Worm (Caenorhabditis elegans) whole organism, mixed stage, embryonic: ENCODE measurements around the gene klp-19.

Experiments
- M03D4.4 ChIP-seq: sonication (generic microtip); optimal IDR thresholded peaks from 2 replicates; lab custom pipeline; 2017; ENCODE audit warnings: mild to moderate bottlenecking, missing genetic modification characterization, missing compliant biosample characterization
- bed-3 ChIP-seq: fragments of 200-800 bp; sonication (Bioruptor generic); optimal IDR thresholded peaks from 3 replicates; lab custom pipeline; 2018; ENCODE audit warnings: mild to moderate bottlenecking, missing genetic modification characterization, moderate library complexity, missing compliant biosample characterization
- ceh-39 ChIP-seq: fragments of 150-350 bp; optimal IDR thresholded peaks from 2 replicates; lab custom pipeline; 2014; ENCODE audit warnings: missing biosample characterization, missing genetic modification characterization
- ceh-83 ChIP-seq: fragments of 200-800 bp; sonication (Bioruptor generic); optimal IDR thresholded peaks from 2 replicates; lab custom pipeline; 2018; ENCODE audit warnings: mild to moderate bottlenecking, missing genetic modification characterization, missing compliant biosample characterization
- ces-1 ChIP-seq: fragments of 150-350 bp; optimal IDR thresholded peaks from 2 replicates; lab custom pipeline; 2014; ENCODE audit warnings: missing biosample characterization, missing genetic modification reagents, missing genetic modification characterization
- cnd-1 ChIP-seq: fragments of 200-800 bp; sonication (Bioruptor generic); optimal IDR thresholded peaks from 2 replicates; lab custom pipeline; 2018; ENCODE audit warnings: mild to moderate bottlenecking, missing genetic modification characterization, missing compliant biosample characterization
- hlh-1 ChIP-seq: fragments of 150-350 bp; optimal IDR thresholded peaks from 2 replicates; lab custom pipeline; 2014; ENCODE audit warnings: missing biosample characterization, missing genetic modification reagents, missing genetic modification characterization
- lin-13 ChIP-seq: fragments of 150-350 bp; optimal IDR thresholded peaks from 2 replicates; lab custom pipeline; 2014; ENCODE audit warnings: missing biosample characterization, missing genetic modification characterization
- lin-32 ChIP-seq: fragments of 200-800 bp; sonication (Bioruptor generic); optimal IDR thresholded peaks from 2 replicates; lab custom pipeline; 2018; ENCODE audit warnings: mild to moderate bottlenecking, missing genetic modification characterization, missing compliant biosample characterization
- lsy-2 ChIP-seq: fragments of 150-350 bp; optimal IDR thresholded peaks from 2 replicates; lab custom pipeline; 2014; ENCODE audit warnings: missing biosample characterization, missing genetic modification characterization
- mab-5 ChIP-seq: fragments of 150-350 bp; optimal IDR thresholded peaks from 2 replicates; lab custom pipeline; 2014; ENCODE audit warnings: missing biosample characterization, missing genetic modification characterization
- mep-1 ChIP-seq: fragments of 150-350 bp; optimal IDR thresholded peaks from 2 replicates; lab custom pipeline; 2017; ENCODE audit warnings: missing biosample characterization, missing genetic modification reagents, missing genetic modification characterization, inconsistent platforms
- mls-2 ChIP-seq: sonication (generic microtip); optimal IDR thresholded peaks from 2 replicates; lab custom pipeline; 2016; ENCODE audit warnings: mild to moderate bottlenecking, missing genetic modification characterization, moderate library complexity, missing compliant biosample characterization
- nhr-12 ChIP-seq: fragments of 150-350 bp; optimal IDR thresholded peaks from 2 replicates; lab custom pipeline; 2014; ENCODE audit warnings: missing biosample characterization, missing genetic modification characterization
- nhr-2 ChIP-seq: fragments of 150-350 bp; optimal IDR thresholded peaks from 2 replicates; lab custom pipeline; 2014; ENCODE audit warnings: missing biosample characterization, missing genetic modification characterization
- nhr-237 ChIP-seq: fragments of 150-350 bp; optimal IDR thresholded peaks from 2 replicates; lab custom pipeline; 2014; ENCODE audit warnings: missing biosample characterization, missing genetic modification characterization
- nhr-28 ChIP-seq: fragments of 150-350 bp; optimal IDR thresholded peaks from 2 replicates; lab custom pipeline; 2014; ENCODE audit warnings: missing biosample characterization, missing genetic modification characterization
- nhr-76 ChIP-seq: sonication (generic microtip); optimal IDR thresholded peaks from 2 replicates; lab custom pipeline; 2017; ENCODE audit warnings: missing biosample characterization, missing genetic modification characterization
- pha-4 ChIP-seq: fragments of 150-350 bp; optimal IDR thresholded peaks from 2 replicates; lab custom pipeline; 2018; ENCODE audit warnings: missing biosample characterization, missing genetic modification reagents, missing genetic modification characterization
- sem-2 ChIP-seq: fragments of 200-800 bp; sonication (Bioruptor generic); optimal IDR thresholded peaks from 2 replicates; lab custom pipeline; 2018; ENCODE audit warnings: mild to moderate bottlenecking, missing genetic modification characterization, missing compliant biosample characterization
- sptf-1 ChIP-seq: sonication (generic microtip); optimal IDR thresholded peaks from 2 replicates; lab custom pipeline; 2017; ENCODE audit warnings: mild to moderate bottlenecking, missing genetic modification characterization, moderate library complexity, missing compliant biosample characterization
- unc-62 ChIP-seq: fragments of 150-350 bp; optimal IDR thresholded peaks from 2 replicates; lab custom pipeline; 2014; ENCODE audit warnings: missing biosample characterization, missing genetic modification reagents, missing genetic modification characterization
- ztf-11 ChIP-seq: fragments of 150-350 bp; optimal IDR thresholded peaks from 2 replicates; lab custom pipeline; 2014; ENCODE audit warnings: missing biosample characterization, missing genetic modification characterization

The klp-19 gene

DNA sequence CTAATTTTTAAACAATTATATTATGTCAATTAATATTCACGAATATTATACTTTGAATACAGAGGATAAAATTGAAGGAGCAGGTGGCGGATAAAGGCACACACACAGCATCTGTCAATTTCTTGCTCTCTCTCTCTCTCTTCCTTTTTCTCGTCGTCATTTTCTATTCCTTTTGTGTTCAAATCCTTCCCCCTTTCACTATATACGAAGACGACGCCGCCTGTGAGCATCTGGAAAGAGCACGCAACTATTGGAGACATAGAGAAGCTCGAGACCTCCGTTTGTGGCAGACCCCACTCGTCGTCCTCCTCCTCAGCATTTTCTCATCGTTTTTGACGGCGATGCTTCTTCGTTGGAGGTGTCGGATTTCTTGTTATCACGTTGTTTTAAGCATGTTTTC, 48.9 kb downstream of the klp-19 start:
- TF ChIP-seq cnd-1 (peak; percentile 87), nhr-2 (tag; lab: Kevin White, UChicago) (no peak), ces-1 (GFP tag; lab: Kevin White, UChicago) (peak; percentile 86), lin-13 (tag; lab: Kevin White, UChicago) (peak; percentile 0), lin-32 (GFP tag; lab: Kevin White, UChicago) (peak; percentile 15), mls-2 (tag; lab: Kevin White, UChicago) (peak; percentile 7), ceh-39 (tag; lab: Kevin White, UChicago) (peak; percentile 12), sem-2 (GFP tag; lab: Kevin White, UChicago) (no peak), nhr-28 (tag; lab: Kevin White, UChicago) (no peak), nhr-76 (tag; lab: Kevin White, UChicago) (no peak), ceh-83 (GFP tag; lab: Kevin White, UChicago) (no peak), hlh-1 (tag; lab: Kevin White, UChicago) (peak; percentile 14), ztf-11 (tag; lab: Kevin White, UChicago) (no peak), unc-62 (no peak)

DNA sequence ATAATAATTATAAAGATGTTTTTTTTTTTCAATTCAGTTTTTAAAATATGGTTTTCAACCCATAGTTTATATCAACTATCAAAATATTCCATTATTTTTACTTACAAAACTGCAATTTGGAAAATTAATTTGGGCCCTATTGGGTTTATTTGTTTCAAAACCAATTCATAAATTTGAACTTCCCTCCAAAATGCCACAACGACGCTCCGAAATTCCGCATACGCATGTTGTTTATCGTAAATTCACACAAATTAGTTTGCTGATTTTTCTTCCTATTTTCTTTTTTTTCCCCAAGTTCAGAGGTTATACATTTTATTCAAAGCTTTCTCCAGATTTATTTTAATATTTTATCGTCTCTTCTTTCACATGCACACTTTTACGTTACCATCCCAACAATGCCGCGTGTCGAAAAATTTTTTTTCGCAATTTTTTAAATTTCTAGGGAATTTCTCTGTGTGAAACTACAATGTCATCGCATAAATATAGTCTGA, 50.6 kb downstream of the klp-19 start, which contains the start of gene F56A8.3:
Gene F56A8.3, plus strand, starts transcription at position 441 of the 491 bp plus-strand sequence.
- TF ChIP-seq nhr-12 (tag; lab: Kevin White, UChicago) (no peak), pha-4 (peak; percentile 51), hlh-1 (tag; lab: Kevin White, UChicago) (peak; percentile 35), mab-5 (tag; lab: Kevin White, UChicago) (peak; percentile 35), lsy-2 (tag; lab: Kevin White, UChicago) (peak; percentile 14), lin-13 (tag; lab: Kevin White, UChicago) (no peak), bed-3 (GFP tag; lab: Kevin White, UChicago) (no peak), nhr-237 (tag; lab: Kevin White, UChicago) (peak; percentile 13), sptf-1 (peak; percentile 7), mep-1 (tag; lab: Kevin White, UChicago) (peak; percentile 3), M03D4.4 (tag; lab: Kevin White, UChicago) (no peak), ces-1 (GFP tag; lab: Kevin White, UChicago) (peak; percentile 36)

DNA sequence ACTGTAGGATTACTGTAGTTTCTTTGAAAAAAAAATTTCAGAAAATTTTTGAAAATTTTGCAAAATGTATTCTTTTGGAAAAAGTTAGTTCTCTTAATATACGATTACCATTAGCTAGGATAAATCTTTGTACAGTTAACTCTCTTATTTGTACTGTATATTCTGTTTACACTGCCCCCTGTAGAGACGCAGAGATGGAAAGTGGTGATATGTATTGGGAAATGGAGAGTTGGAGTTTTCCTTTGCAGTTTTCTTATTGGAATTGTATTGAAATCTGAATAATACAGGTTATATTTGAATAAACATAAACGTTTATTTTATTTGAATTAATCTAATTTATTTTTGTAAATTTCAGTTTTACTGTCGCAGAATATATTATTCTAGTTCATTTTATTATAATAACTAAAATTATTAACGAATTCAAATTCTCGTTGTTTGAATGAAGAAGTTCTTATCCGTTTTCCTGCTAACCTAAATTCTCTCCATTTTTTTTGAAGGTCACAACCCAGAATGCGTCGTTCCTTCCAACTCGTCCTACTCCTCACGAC, 52.8 kb downstream of the klp-19 start, which contains the start of gene F56A8.9:
Gene F56A8.9, plus strand, starts transcription at position 498 of the 548 bp plus-strand sequence.
- TF ChIP-seq nhr-28 (tag; lab: Kevin White, UChicago) (no peak), pha-4 (peak; percentile 45), lin-32 (GFP tag; lab: Kevin White, UChicago) (no peak)
